Fruit fly (Drosophila melanogaster): ENCODE measurements around the gene CG31673.

Gene CG31673

dm6 chr2L:20822489-20823195 is 6.8 kb upstream of the CG31673 start, which contains the start of gene CG9331 (continued):
- TF ChIP-seq CG18011 (GFP tag; optimal IDR thresholded peaks at IDR 0.05), result no peak
- TF ChIP-seq Kr (GFP tag; optimal IDR thresholded peaks at IDR 0.05), result no peak
- TF ChIP-seq CG6791 (GFP tag; IDR thresholded peaks at IDR 0.05; ENCODE audit: partially characterized antibody), result peak; percentile 63
- no peak for TF ChIP-seq scrt (GFP tag; optimal IDR thresholded peaks at IDR 0.05)
- no peak for TF ChIP-seq CG17612 (GFP tag; IDR thresholded peaks at IDR 0.05)
- TF ChIP-seq az2 (GFP tag; optimal IDR thresholded peaks at IDR 0.05), result no peak
- TF ChIP-seq Six4 (GFP tag; optimal IDR thresholded peaks at IDR 0.05), result no peak
- no peak for TF ChIP-seq toy (GFP tag; IDR thresholded peaks at IDR 0.05)
- TF ChIP-seq wor (GFP tag; IDR thresholded peaks at IDR 0.05), result no peak
- TF ChIP-seq CG34422 (GFP tag; IDR thresholded peaks at IDR 0.05), result peak; percentile 71; the same call in 2 of the 3 replicates
- TF ChIP-seq CG15514 (GFP tag; optimal IDR thresholded peaks at IDR 0.05), result no peak
- no peak for TF ChIP-seq CG14441 (GFP tag; IDR thresholded peaks at IDR 0.05)
- TF ChIP-seq CG18764 (GFP tag; optimal IDR thresholded peaks at IDR 0.05), result no peak
- TF ChIP-seq Camta (GFP tag; optimal IDR thresholded peaks at IDR 0.05), result no peak
- TF ChIP-seq CG4707 (GFP tag; optimal IDR thresholded peaks at IDR 0.05), result peak; percentile 37
- peak; percentile 24 for TF ChIP-seq nau (GFP tag; optimal IDR thresholded peaks at IDR 0.05)
- no peak for TF ChIP-seq hth (optimal IDR thresholded peaks at IDR 0.05)
- no peak for TF ChIP-seq luna (GFP tag; optimal IDR thresholded peaks at IDR 0.05)
- no peak for TF ChIP-seq CG1792 (GFP tag; optimal IDR thresholded peaks at IDR 0.05)
- TF ChIP-seq NFAT (GFP tag; IDR thresholded peaks at IDR 0.05), result no peak
- no peak for TF ChIP-seq CG11247 (GFP tag; IDR thresholded peaks at IDR 0.05)
- no peak for TF ChIP-seq CG10959 (GFP tag; IDR thresholded peaks at IDR 0.05)
- no peak for TF ChIP-seq amos (GFP tag; IDR thresholded peaks at IDR 0.05; ENCODE audit: partially characterized antibody)
- TF ChIP-seq seq (GFP tag; IDR thresholded peaks at IDR 0.05), result no peak
- TF ChIP-seq CG17359 (tag; optimal IDR thresholded peaks at IDR 0.05), result no peak
- TF ChIP-seq CG15479 (GFP tag; optimal IDR thresholded peaks at IDR 0.05), result peak; percentile 58
- no peak for TF ChIP-seq org-1 (GFP tag; optimal IDR thresholded peaks at IDR 0.05)
- TF ChIP-seq pho (GFP tag; optimal IDR thresholded peaks at IDR 0.05), result no peak
- no peak for TF ChIP-seq Chrac-16 (GFP tag; optimal IDR thresholded peaks at IDR 0.05)
- TF ChIP-seq pita (GFP tag; optimal IDR thresholded peaks at IDR 0.05), result no peak
- peak; percentile 36 for TF ChIP-seq oc (tag; optimal IDR thresholded peaks at IDR 0.05)
- no peak for TF ChIP-seq tup (GFP tag; optimal IDR thresholded peaks at IDR 0.05)
- no peak for TF ChIP-seq CG3281 (GFP tag; optimal IDR thresholded peaks at IDR 0.05)
- TF ChIP-seq CG7839 (tag; optimal IDR thresholded peaks at IDR 0.05), result no peak
- no peak for TF ChIP-seq nmo (GFP tag; optimal IDR thresholded peaks at IDR 0.05)
- TF ChIP-seq lbe (GFP tag; optimal IDR thresholded peaks at IDR 0.05), result no peak
- peak; percentile 70 for TF ChIP-seq zen (tag; optimal IDR thresholded peaks at IDR 0.05)
- no peak for TF ChIP-seq CG7357 (GFP tag; IDR thresholded peaks at IDR 0.05)
- no peak for TF ChIP-seq CG11398 (GFP tag; optimal IDR thresholded peaks at IDR 0.05)
- peak; percentile 5 for TF ChIP-seq row (GFP tag; IDR thresholded peaks at IDR 0.05)
- TF ChIP-seq CG12236 (GFP tag; optimal IDR thresholded peaks at IDR 0.05), result no peak
- no peak for TF ChIP-seq Dref (GFP tag; IDR thresholded peaks at IDR 0.05)
- no peak for TF ChIP-seq nerfin-1 (tag; optimal IDR thresholded peaks at IDR 0.05)
- peak; percentile 4 for TF ChIP-seq HmgD (GFP tag; optimal IDR thresholded peaks at IDR 0.05)
- no peak for TF ChIP-seq pan (optimal IDR thresholded peaks at IDR 0.05)
- no peak for TF ChIP-seq pan (GFP tag; optimal IDR thresholded peaks at IDR 0.05 in 1 of 2, IDR thresholded peaks at IDR 0.05 in 1 of 2)
- peak; percentile 36 for TF ChIP-seq CG6254 (GFP tag; optimal IDR thresholded peaks at IDR 0.05)
- TF ChIP-seq CG5180 (GFP tag; optimal IDR thresholded peaks at IDR 0.05), result no peak
- TF ChIP-seq trem (tag; optimal IDR thresholded peaks at IDR 0.05), result no peak
- peak; percentile 86 for TF ChIP-seq Deaf1 (tag; optimal IDR thresholded peaks at IDR 0.05)
- no peak for TF ChIP-seq ap (GFP tag; IDR thresholded peaks at IDR 0.05)

Measured in whole organism, embryonic.